Fruit fly (Drosophila melanogaster): Measurements from ENCODE around the gene CG32425.

Gene CG32425

DNA sequence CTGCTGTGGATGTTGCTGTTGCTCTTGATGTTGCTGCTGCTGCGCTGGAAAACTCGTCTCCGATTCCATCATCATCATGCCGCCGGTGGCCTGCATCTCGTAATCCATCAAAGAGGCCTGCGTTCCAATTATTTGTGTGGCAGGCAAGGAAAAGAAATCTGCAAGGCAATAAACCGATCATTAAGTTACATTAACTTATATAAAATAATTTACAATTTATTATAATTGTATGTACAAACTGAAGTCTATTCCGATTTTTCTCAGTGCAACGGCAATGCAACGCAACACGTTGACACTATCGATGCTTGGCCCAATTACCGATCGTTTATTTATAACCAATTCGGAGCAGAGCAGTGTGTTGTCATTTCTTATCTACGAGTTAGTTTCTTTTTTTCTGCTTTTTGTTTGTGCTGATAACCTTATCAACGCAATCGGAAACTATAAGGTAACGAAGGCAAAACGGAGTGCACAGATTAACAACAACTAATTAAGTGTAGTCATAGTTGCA lies 26.1 kb upstream of the CG32425 start:
- no peak for TF ChIP-seq CG10348 (GFP tag; IDR thresholded peaks at IDR 0.05)
- no peak for TF ChIP-seq Pif1A (GFP tag; optimal IDR thresholded peaks at IDR 0.05)
- no peak for TF ChIP-seq CG17806 (tag; optimal IDR thresholded peaks at IDR 0.05)
- TF ChIP-seq CG9948 (tag; optimal IDR thresholded peaks at IDR 0.05): no peak
- no peak for TF ChIP-seq CG13204 (GFP tag; optimal IDR thresholded peaks at IDR 0.05)
- peak; percentile 47 for TF ChIP-seq CG14655 (GFP tag; optimal IDR thresholded peaks at IDR 0.05)
- TF ChIP-seq CG32121 (GFP tag; IDR thresholded peaks at IDR 0.05): peak; percentile 55; the same call in 1 of the 2 replicates
- peak; percentile 84 for TF ChIP-seq CG4496 (GFP tag; IDR thresholded peaks at IDR 0.05)
- TF ChIP-seq gl (tag; optimal IDR thresholded peaks at IDR 0.05): no peak
- 0 out of 2 replicates have a peak, but pooled peaks have one; percentile 24 for TF ChIP-seq rn (GFP tag; IDR thresholded peaks at IDR 0.05)
- peak; percentile 11 for TF ChIP-seq CG34367 (tag; optimal IDR thresholded peaks at IDR 0.05)
- no peak for TF ChIP-seq D1 (tag; optimal IDR thresholded peaks at IDR 0.05)
- no peak for TF ChIP-seq Pif1B (GFP tag; optimal IDR thresholded peaks at IDR 0.05)
- TF ChIP-seq EcR (GFP tag; optimal IDR thresholded peaks at IDR 0.05): no peak
- peak; percentile 73 for TF ChIP-seq CG12605 (GFP tag; IDR thresholded peaks at IDR 0.05)
- peak; percentile 47 for TF ChIP-seq CG8301 (tag; optimal IDR thresholded peaks at IDR 0.05)
- TF ChIP-seq fd96Ca (GFP tag; IDR thresholded peaks at IDR 0.05): peak; percentile 80
- TF ChIP-seq CG15710 (tag; optimal IDR thresholded peaks at IDR 0.05): no peak
- TF ChIP-seq Snoo (tag; optimal IDR thresholded peaks at IDR 0.05): peak; percentile 9
- peak; percentile 82 for TF ChIP-seq Ets98B (GFP tag; IDR thresholded peaks at IDR 0.05)
- TF ChIP-seq CG8159 (tag; optimal IDR thresholded peaks at IDR 0.05): no peak

DNA sequence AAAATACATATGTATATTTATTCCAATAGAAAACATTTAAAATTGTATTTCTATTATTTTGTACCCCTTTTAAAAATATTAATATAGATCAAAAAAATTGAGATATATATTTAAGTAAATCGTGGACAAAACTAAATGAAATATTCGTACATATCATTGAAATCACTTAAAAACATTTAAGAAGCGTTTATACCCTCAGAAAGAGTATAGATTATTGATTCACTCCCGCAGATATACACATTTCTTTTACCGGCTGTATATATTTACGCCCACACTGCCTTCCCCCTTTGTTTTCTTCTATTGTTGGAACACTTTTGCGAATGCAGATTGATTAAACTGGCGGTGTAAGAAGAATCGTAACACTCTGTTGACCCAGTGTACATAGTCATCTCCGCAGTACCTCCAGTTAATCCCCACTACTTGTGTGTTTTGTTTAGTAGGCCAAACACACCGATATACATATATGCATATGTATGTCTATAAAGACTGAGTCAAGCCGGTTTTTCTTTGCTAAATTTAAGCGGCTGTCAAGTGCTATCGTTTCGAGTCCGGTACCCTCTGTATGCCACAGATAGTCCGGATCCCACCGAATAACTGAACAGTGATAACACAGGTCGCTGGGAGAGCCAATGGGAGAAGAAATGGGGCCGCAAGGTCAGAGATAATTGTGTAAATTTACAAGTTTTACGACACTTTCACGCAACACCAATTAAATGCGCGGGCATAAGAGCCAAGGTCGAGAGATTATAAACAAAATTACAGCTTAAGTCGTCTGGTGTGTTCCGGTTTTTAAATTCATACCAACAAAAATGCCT lies 25.4 kb upstream of the CG32425 start:
- TF ChIP-seq CG8301 (tag; optimal IDR thresholded peaks at IDR 0.05): no peak
- TF ChIP-seq Pif1A (GFP tag; optimal IDR thresholded peaks at IDR 0.05): peak; percentile 31
- TF ChIP-seq CG14655 (GFP tag; optimal IDR thresholded peaks at IDR 0.05): peak; percentile 9
- TF ChIP-seq rn (GFP tag; IDR thresholded peaks at IDR 0.05): no peak
- peak; percentile 37 for TF ChIP-seq CG9948 (tag; optimal IDR thresholded peaks at IDR 0.05)
- peak; percentile 51 for TF ChIP-seq CG15710 (tag; optimal IDR thresholded peaks at IDR 0.05)
- TF ChIP-seq EcR (GFP tag; optimal IDR thresholded peaks at IDR 0.05): peak; percentile 69
- peak; percentile 61 for TF ChIP-seq CG8159 (tag; optimal IDR thresholded peaks at IDR 0.05)
- peak; percentile 41; the same call in 2 of the 3 replicates for TF ChIP-seq CG4496 (GFP tag; IDR thresholded peaks at IDR 0.05)
- TF ChIP-seq Snoo (tag; optimal IDR thresholded peaks at IDR 0.05): no peak
- peak; percentile 40 for TF ChIP-seq Pif1B (GFP tag; optimal IDR thresholded peaks at IDR 0.05)
- TF ChIP-seq CG17806 (tag; optimal IDR thresholded peaks at IDR 0.05): peak; percentile 26
- TF ChIP-seq CG32121 (GFP tag; IDR thresholded peaks at IDR 0.05): no peak
- TF ChIP-seq gl (tag; optimal IDR thresholded peaks at IDR 0.05): peak; percentile 9
- TF ChIP-seq CG13204 (GFP tag; optimal IDR thresholded peaks at IDR 0.05): no peak
- TF ChIP-seq D1 (tag; optimal IDR thresholded peaks at IDR 0.05): peak; percentile 49
- TF ChIP-seq Ets98B (GFP tag; IDR thresholded peaks at IDR 0.05): no peak
- TF ChIP-seq fd96Ca (GFP tag; IDR thresholded peaks at IDR 0.05): no peak
- TF ChIP-seq CG10348 (GFP tag; IDR thresholded peaks at IDR 0.05): no peak
- no peak for TF ChIP-seq CG34367 (tag; optimal IDR thresholded peaks at IDR 0.05)
- 0 out of 2 replicates have a peak, but pooled peaks have one; percentile 11 for TF ChIP-seq CG12605 (GFP tag; IDR thresholded peaks at IDR 0.05)

DNA sequence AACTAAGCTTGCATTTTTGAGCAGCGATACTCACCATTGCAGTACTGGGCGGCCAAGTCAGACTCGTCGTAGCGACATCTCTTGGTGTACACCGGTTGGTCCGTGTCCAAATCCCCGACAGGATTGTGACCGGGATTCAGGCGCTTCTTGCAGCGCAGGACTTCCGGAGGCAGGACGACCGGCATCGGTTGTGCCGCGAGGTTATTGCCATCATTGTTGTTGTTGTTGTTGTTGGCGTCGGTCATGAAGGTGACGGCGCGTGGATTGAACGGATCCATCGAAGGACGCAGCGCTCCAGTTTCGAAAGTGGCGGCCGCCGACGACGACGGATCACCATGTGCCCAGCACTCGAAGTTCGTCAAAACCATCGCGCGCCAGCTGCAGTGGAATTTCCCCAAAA lies 24.5 kb upstream of the CG32425 start:
- TF ChIP-seq Ets98B (GFP tag; IDR thresholded peaks at IDR 0.05): no peak
- peak; percentile 33 for TF ChIP-seq EcR (GFP tag; optimal IDR thresholded peaks at IDR 0.05)

DNA sequence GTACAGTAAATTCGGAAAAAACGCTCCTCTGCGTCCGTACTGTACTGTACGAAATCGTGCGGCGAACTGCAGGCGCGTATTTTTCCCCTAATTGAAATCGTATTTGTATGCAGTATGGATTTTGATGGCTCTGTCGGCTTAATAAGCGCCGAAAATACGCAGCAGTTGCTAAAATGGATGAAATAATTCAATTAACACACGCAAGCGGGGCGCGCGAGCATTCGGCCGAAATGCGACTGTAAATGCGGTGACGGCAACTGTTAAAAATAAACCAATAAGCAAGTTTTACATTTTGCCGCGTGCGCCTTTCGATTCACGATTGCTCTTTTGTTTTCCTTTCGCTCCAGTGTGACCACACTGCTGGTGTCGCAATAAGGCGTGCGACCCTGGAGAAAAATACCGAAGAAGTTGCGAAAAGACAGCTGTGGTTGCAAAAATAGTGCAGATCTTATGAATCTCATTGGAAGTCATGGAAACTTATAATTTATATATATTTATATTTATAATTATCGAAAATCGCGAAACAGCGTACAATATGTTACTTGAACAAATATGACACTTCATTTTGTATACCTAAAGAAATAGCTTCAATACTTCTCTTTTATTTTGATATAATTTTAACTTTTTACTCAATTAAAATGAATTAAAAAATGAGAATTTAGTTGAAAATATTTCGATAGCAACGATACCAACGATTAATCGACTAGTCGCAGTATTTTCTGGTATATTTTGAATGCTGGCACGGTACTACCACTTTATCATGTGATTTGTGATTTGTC lies 23.9 kb upstream of the CG32425 start, which contains the start of the genes CG32428 and CG5969:
Gene CG32428, minus strand, starts transcription at position 703 of the 779 bp plus-strand sequence.
Gene CG5969, plus strand, starts transcription at position 763 of the 779 bp plus-strand sequence.
- TF ChIP-seq CG12605 (GFP tag; IDR thresholded peaks at IDR 0.05): peak; percentile 64
- no peak for TF ChIP-seq EcR (GFP tag; optimal IDR thresholded peaks at IDR 0.05)
- peak; percentile 82 for TF ChIP-seq CG15710 (tag; optimal IDR thresholded peaks at IDR 0.05)
- TF ChIP-seq gl (tag; optimal IDR thresholded peaks at IDR 0.05): no peak
- peak; percentile 65 for TF ChIP-seq CG8301 (tag; optimal IDR thresholded peaks at IDR 0.05)
- peak; percentile 18 for TF ChIP-seq D1 (tag; optimal IDR thresholded peaks at IDR 0.05)
- peak; percentile 71 for TF ChIP-seq CG34367 (tag; optimal IDR thresholded peaks at IDR 0.05)
- TF ChIP-seq CG8159 (tag; optimal IDR thresholded peaks at IDR 0.05): peak; percentile 81
- peak; percentile 51 for TF ChIP-seq Pif1B (GFP tag; optimal IDR thresholded peaks at IDR 0.05)
- peak; percentile 80 for TF ChIP-seq CG32121 (GFP tag; IDR thresholded peaks at IDR 0.05)
- TF ChIP-seq Ets98B (GFP tag; IDR thresholded peaks at IDR 0.05): peak; percentile 67
- peak; percentile 61 for TF ChIP-seq rn (GFP tag; IDR thresholded peaks at IDR 0.05)
- TF ChIP-seq CG13204 (GFP tag; optimal IDR thresholded peaks at IDR 0.05): no peak
- TF ChIP-seq Pif1A (GFP tag; optimal IDR thresholded peaks at IDR 0.05): peak; percentile 52
- peak; percentile 77 for TF ChIP-seq CG14655 (GFP tag; optimal IDR thresholded peaks at IDR 0.05)
- peak; percentile 57; the same call in 2 of the 3 replicates for TF ChIP-seq fd96Ca (GFP tag; IDR thresholded peaks at IDR 0.05)
- peak; percentile 72 for TF ChIP-seq CG17806 (tag; optimal IDR thresholded peaks at IDR 0.05)
- TF ChIP-seq Snoo (tag; optimal IDR thresholded peaks at IDR 0.05): peak; percentile 72
- TF ChIP-seq CG9948 (tag; optimal IDR thresholded peaks at IDR 0.05): peak; percentile 74
- TF ChIP-seq CG10348 (GFP tag; IDR thresholded peaks at IDR 0.05): no peak
- peak; percentile 88 for TF ChIP-seq CG4496 (GFP tag; IDR thresholded peaks at IDR 0.05)
